Fruit fly (Drosophila melanogaster) S2 (cell line): ENCODE data around the gene CG12439.

ENCODE experiments used
- CG8478 ChIP-seq: fragments of >200 bp; optimal IDR thresholded peaks from 2 replicates; lab custom pipeline; 2018
- CTCF ChIP-seq, 2 experiments: fragments of >200 bp; optimal IDR thresholded peaks; 2 replicates each; lab custom pipeline; 2018

Gene CG12439

dm6 chr2L:9127072-9127646, 50.2 kb downstream of the CG12439 start:
- TF ChIP-seq CG8478 = no peak
- no peak for TF ChIP-seq CTCF (optimal IDR thresholded peaks at IDR 0.05; lab: Kevin White, UChicago)
